Fruit fly (Drosophila melanogaster): ENCODE data around the gene ush.

Gene ush

DNA sequence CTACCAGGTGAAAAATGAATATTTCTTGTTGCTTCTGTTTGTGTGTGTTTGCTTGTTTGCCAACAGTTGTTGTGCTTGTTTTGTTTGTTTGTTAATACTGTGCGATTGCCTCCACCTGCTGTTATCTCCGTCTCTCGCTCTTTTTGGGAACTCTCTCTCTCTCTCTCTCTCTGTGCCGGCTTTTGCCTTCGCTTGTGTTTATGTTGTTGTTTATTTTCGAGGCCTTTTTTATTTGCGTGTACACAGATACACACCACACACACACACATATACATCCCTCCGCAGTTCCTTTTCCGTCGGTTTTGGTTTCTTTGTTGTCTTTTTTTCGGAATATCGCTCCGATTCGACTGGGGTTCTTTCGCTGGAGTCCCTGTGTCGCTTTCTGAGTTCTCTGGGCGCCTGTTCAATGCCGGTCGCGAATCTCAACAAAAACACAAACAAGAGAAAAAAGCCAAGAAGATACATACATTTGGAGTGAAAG, 34.6 kb downstream of the ush start (continued):
- peak; percentile 71 for TF ChIP-seq psq (GFP tag; optimal IDR thresholded peaks at IDR 0.05)
- peak; percentile 48 for TF ChIP-seq CG17829 (tag; optimal IDR thresholded peaks at IDR 0.05)
- TF ChIP-seq hkb (optimal IDR thresholded peaks at IDR 0.05), result no peak
- TF ChIP-seq hkb (GFP tag; IDR thresholded peaks at IDR 0.05), result peak; percentile 57
- no peak for TF ChIP-seq ssp (GFP tag; IDR thresholded peaks at IDR 0.05)
- no peak for TF ChIP-seq Neu2 (GFP tag; optimal IDR thresholded peaks at IDR 0.05; ENCODE audit: borderline replicate concordance)
- TF ChIP-seq vnd (GFP tag; IDR thresholded peaks at IDR 0.05; ENCODE audit: partially characterized antibody), result no peak
- peak in 1 of 2 experiments; percentile 91 for TF ChIP-seq tll (GFP tag; optimal IDR thresholded peaks at IDR 0.05)
- peak; percentile 53 for TF ChIP-seq CG4328 (GFP tag; optimal IDR thresholded peaks at IDR 0.05)
- peak; percentile 49; the same call in 1 of the 2 replicates for TF ChIP-seq Rfx (GFP tag; IDR thresholded peaks at IDR 0.05)
- TF ChIP-seq Dek (tag; optimal IDR thresholded peaks at IDR 0.05), result no peak
- no peak for TF ChIP-seq Dad (GFP tag; optimal IDR thresholded peaks at IDR 0.05)
- TF ChIP-seq Nf-YC (tag; optimal IDR thresholded peaks at IDR 0.05), result peak; percentile 71
- peak; percentile 29 for TF ChIP-seq Hr3 (GFP tag; optimal IDR thresholded peaks at IDR 0.05)
- peak; percentile 12 to 58 for TF ChIP-seq Pdp1 (GFP tag; optimal IDR thresholded peaks at IDR 0.05)
- peak; percentile 72 for TF ChIP-seq trh (GFP tag; optimal IDR thresholded peaks at IDR 0.05)
- no peak for TF ChIP-seq CG17612 (GFP tag; IDR thresholded peaks at IDR 0.05)
- peak in 1 of 2 experiments; percentile 45 for TF ChIP-seq insv (GFP tag; optimal IDR thresholded peaks at IDR 0.05)
- peak; percentile 65 for TF ChIP-seq Sox100B (GFP tag; optimal IDR thresholded peaks at IDR 0.05)
- TF ChIP-seq CG12155 (GFP tag; optimal IDR thresholded peaks at IDR 0.05), result no peak
- no peak for TF ChIP-seq bbx (GFP tag; IDR thresholded peaks at IDR 0.05; ENCODE audit: partially characterized antibody)
- peak; percentile 50 for TF ChIP-seq CG4282 (GFP tag; optimal IDR thresholded peaks at IDR 0.05)
- TF ChIP-seq peb (GFP tag; IDR thresholded peaks at IDR 0.05), result 0 out of 2 replicates have a peak, but pooled peaks have one; percentile 12
- TF ChIP-seq Atf-2 (GFP tag; optimal IDR thresholded peaks at IDR 0.05), result peak; percentile 63
- no peak for TF ChIP-seq cas (GFP tag; IDR thresholded peaks at IDR 0.05)
- no peak for TF ChIP-seq ERR (GFP tag; optimal IDR thresholded peaks at IDR 0.05)
- peak; percentile 57 for TF ChIP-seq slp2 (GFP tag; optimal IDR thresholded peaks at IDR 0.05)
- peak; percentile 14; the same call in 1 of the 3 replicates for TF ChIP-seq B-H1 (GFP tag; IDR thresholded peaks at IDR 0.05)
- no peak for TF ChIP-seq chn (GFP tag; optimal IDR thresholded peaks at IDR 0.05)
- TF ChIP-seq CG2678 (tag; optimal IDR thresholded peaks at IDR 0.05), result peak; percentile 66
- TF ChIP-seq Blimp-1 (GFP tag; optimal IDR thresholded peaks at IDR 0.05), result peak; percentile 69
- no peak for TF ChIP-seq lilli (GFP tag; optimal IDR thresholded peaks at IDR 0.05)
- no peak for TF ChIP-seq Ets65A (GFP tag)
- TF ChIP-seq NFAT (GFP tag; IDR thresholded peaks at IDR 0.05), result no peak
- TF ChIP-seq CG34224 (GFP tag; IDR thresholded peaks at IDR 0.05; ENCODE audit: partially characterized antibody), result no peak
- TF ChIP-seq CG33213 (GFP tag; optimal IDR thresholded peaks at IDR 0.05), result peak; percentile 47
- TF ChIP-seq ato (GFP tag; IDR thresholded peaks at IDR 0.05; ENCODE audit: partially characterized antibody), result no peak
- TF ChIP-seq Ada2b (GFP tag; IDR thresholded peaks at IDR 0.05), result no peak
- peak; percentile 68; the same call in 2 of the 3 replicates for TF ChIP-seq zfh1 (GFP tag; IDR thresholded peaks at IDR 0.05)
- peak; percentile 41 for TF ChIP-seq fd96Cb (tag; optimal IDR thresholded peaks at IDR 0.05)
- peak; percentile 33 for TF ChIP-seq NfI (GFP tag; optimal IDR thresholded peaks at IDR 0.05)
- peak; percentile 16 for TF ChIP-seq HmgZ (tag; optimal IDR thresholded peaks at IDR 0.05)
- TF ChIP-seq z (GFP tag; IDR thresholded peaks at IDR 0.05), result peak; percentile 68; the same call in 2 of the 3 replicates
- no peak for TF ChIP-seq CG32532 (GFP tag; IDR thresholded peaks at IDR 0.05)
- TF ChIP-seq da (GFP tag; optimal IDR thresholded peaks at IDR 0.05), result peak; percentile 78
- no peak for TF ChIP-seq luna (GFP tag; optimal IDR thresholded peaks at IDR 0.05)
- no peak for TF ChIP-seq CkIIα-i1 (GFP tag; IDR thresholded peaks at IDR 0.05)
- no peak for TF ChIP-seq CG1024 (GFP tag; IDR thresholded peaks at IDR 0.05)
- peak; percentile 59 to 76 for TF ChIP-seq chif (GFP tag; optimal IDR thresholded peaks at IDR 0.05)
- no peak for TF ChIP-seq HLH4C (GFP tag; IDR thresholded peaks at IDR 0.05; ENCODE audit: partially characterized antibody)
- TF ChIP-seq Dip3 (GFP tag; optimal IDR thresholded peaks at IDR 0.05), result no peak

All from whole organism, embryonic.